Worm (Caenorhabditis elegans) whole organism, young adult: ENCODE results near the gene F44B9.8.

Experiments used
- B0035.1 ChIP-seq: sonication (generic microtip); optimal IDR thresholded peaks from 2 replicates; lab custom pipeline; 2016; ENCODE audit warnings: missing genetic modification characterization, mild to moderate bottlenecking, missing compliant biosample characterization, missing genotype, missing genetic modification reagents
- F10E7.11 ChIP-seq: sonication (generic microtip); optimal IDR thresholded peaks from 2 replicates; lab custom pipeline; 2017; ENCODE audit warnings: mild to moderate bottlenecking, missing genetic modification characterization, moderate library complexity, missing compliant biosample characterization
- F22D6.2 ChIP-seq: sonication (generic microtip); optimal IDR thresholded peaks from 2 replicates; lab custom pipeline; 2016; ENCODE audit warnings: mild to moderate bottlenecking, missing genetic modification characterization, missing compliant biosample characterization
- F33H1.4 ChIP-seq: fragments of 200-800 bp; sonication (Bioruptor generic); IDR thresholded peaks from 2 replicates; pipeline ENCODE4 v1.3.6; 2022; ENCODE audit warnings: missing genetic modification reagents, missing genetic modification characterization, missing compliant biosample characterization
- F37B4.10 ChIP-seq: fragments of 200-800 bp; sonication (Bioruptor generic); IDR thresholded peaks from 2 replicates; pipeline ENCODE4 v1.3.6; 2022; ENCODE audit warnings: missing genetic modification characterization, missing compliant biosample characterization
- F49E8.2 ChIP-seq: sonication (generic microtip); optimal IDR thresholded peaks from 3 replicates; lab custom pipeline; 2017; ENCODE audit warnings: missing genetic modification characterization, mild to moderate bottlenecking, missing compliant biosample characterization, antibody characterized with exemption, moderate library complexity; ENCODE audit not compliant: insufficient read depth
- F52B5.7 ChIP-seq: sonication (generic microtip); optimal IDR thresholded peaks from 2 replicates; lab custom pipeline; 2016; ENCODE audit warnings: mild to moderate bottlenecking, missing genetic modification characterization, missing compliant biosample characterization
- F55B11.4 ChIP-seq: sonication (generic microtip); optimal IDR thresholded peaks from 2 replicates; lab custom pipeline; 2016; ENCODE audit warnings: missing compliant biosample characterization, missing genetic modification characterization, borderline replicate concordance; ENCODE audit not compliant: insufficient read depth
- F57A8.1 ChIP-seq: fragments of 200-800 bp; sonication (Bioruptor generic); optimal IDR thresholded peaks from 2 replicates; lab custom pipeline; 2018; ENCODE audit warnings: mild to moderate bottlenecking, missing genetic modification characterization, moderate library complexity, missing compliant biosample characterization
- F57C9.4 ChIP-seq: sonication (generic microtip); optimal IDR thresholded peaks from 2 replicates; lab custom pipeline; 2017; ENCODE audit warnings: mild to moderate bottlenecking, missing genetic modification characterization, missing compliant biosample characterization
- T07F8.4 ChIP-seq: sonication (generic microtip); optimal IDR thresholded peaks from 2 replicates; lab custom pipeline; 2016; ENCODE audit warnings: mild to moderate bottlenecking, missing genetic modification characterization, moderate library complexity, missing compliant biosample characterization
- akir-1 ChIP-seq: fragments of 200-800 bp; sonication (Bioruptor generic); optimal IDR thresholded peaks from 2 replicates; lab custom pipeline; 2018; ENCODE audit warnings: mild to moderate bottlenecking, missing genetic modification characterization, moderate library complexity, missing compliant biosample characterization
- attf-5 ChIP-seq: fragments of 200-800 bp; sonication (Bioruptor generic); optimal IDR thresholded peaks from 2 replicates; lab custom pipeline; 2018; ENCODE audit warnings: mild to moderate bottlenecking, missing genetic modification characterization, missing compliant biosample characterization
- bed-2 ChIP-seq: fragments of 200-800 bp; sonication (Bioruptor generic); IDR thresholded peaks from 2 replicates; pipeline ENCODE4 v1.3.6; 2022; ENCODE audit warnings: missing genetic modification reagents, missing genetic modification characterization, missing compliant biosample characterization
- ccch-3 ChIP-seq: fragments of 200-800 bp; sonication (Bioruptor generic); optimal IDR thresholded peaks from 2 replicates; lab custom pipeline; 2018; ENCODE audit warnings: mild to moderate bottlenecking, missing genetic modification characterization, missing compliant biosample characterization
- cebp-1 ChIP-seq, 2 experiments: fragments of 200-800 bp in 1 of 2; sonication (Bioruptor generic) in 1 of 2; sonication (generic microtip) in 1 of 2; IDR thresholded peaks in 1 of 2; optimal IDR thresholded peaks in 1 of 2; 2 replicates each; pipeline versions ENCODE4 v1.3.6 to Lab custom; 2017 to 2022; ENCODE audit warnings: missing compliant biosample characterization in 2 of 2, missing genetic modification characterization in 2 of 2, mild to moderate bottlenecking in 1 of 2, missing genetic modification reagents in 1 of 2, moderate library complexity in 1 of 2
- ceh-100 ChIP-seq: fragments of 200-800 bp; sonication (Bioruptor generic); IDR thresholded peaks from 2 replicates; pipeline ENCODE4 v1.3.6; 2022; ENCODE audit warnings: missing genetic modification reagents, missing genetic modification characterization, missing compliant biosample characterization
- ceh-58 ChIP-seq: fragments of 200-800 bp; sonication (Bioruptor generic); IDR thresholded peaks from 2 replicates; pipeline ENCODE4 v1.3.6; 2022; ENCODE audit warnings: missing genetic modification characterization, missing compliant biosample characterization
- ceh-91 ChIP-seq: fragments of 200-800 bp; sonication (Bioruptor generic); IDR thresholded peaks from 2 replicates; pipeline ENCODE4 v1.3.6; 2022; ENCODE audit warnings: missing genetic modification reagents, missing genetic modification characterization, missing compliant biosample characterization
- dox-1 ChIP-seq: fragments of 200-800 bp; sonication (Bioruptor generic); IDR thresholded peaks from 2 replicates; pipeline ENCODE4 v1.3.6; 2022; ENCODE audit warnings: missing genetic modification reagents, missing genetic modification characterization, missing compliant biosample characterization
- dpff-1 ChIP-seq: sonication (generic microtip); optimal IDR thresholded peaks from 2 replicates; lab custom pipeline; 2017; ENCODE audit warnings: mild to moderate bottlenecking, missing genetic modification characterization, missing compliant biosample characterization
- ekl-4 ChIP-seq: fragments of 200-800 bp; sonication (Bioruptor generic); IDR thresholded peaks from 2 replicates; pipeline ENCODE4 v1.3.6; 2022; ENCODE audit warnings: missing genetic modification reagents, missing genetic modification characterization, missing compliant biosample characterization
- gei-17 ChIP-seq: fragments of 200-800 bp; sonication (Bioruptor generic); optimal IDR thresholded peaks from 2 replicates; lab custom pipeline; 2018; ENCODE audit warnings: mild to moderate bottlenecking, missing genetic modification characterization, missing compliant biosample characterization
- him-1 ChIP-seq: sonication (generic microtip); optimal IDR thresholded peaks from 2 replicates; lab custom pipeline; 2016; ENCODE audit warnings: missing genotype, missing genetic modification reagents, missing genetic modification characterization, missing compliant biosample characterization
- hlh-12 ChIP-seq: sonication (generic microtip); optimal IDR thresholded peaks from 2 replicates; lab custom pipeline; 2016; ENCODE audit warnings: missing genetic modification characterization, missing compliant biosample characterization
- hlh-26 ChIP-seq: fragments of 200-800 bp; sonication (Bioruptor generic); conservative IDR thresholded peaks from 2 replicates; pipeline ENCODE4 v1.3.6; 2022; ENCODE audit warnings: missing genetic modification reagents, missing genetic modification characterization, missing compliant biosample characterization
- hmg-20 ChIP-seq: fragments of 200-800 bp; sonication (Bioruptor generic); IDR thresholded peaks from 2 replicates; pipeline ENCODE4 v1.3.6; 2022; ENCODE audit warnings: missing genetic modification reagents, missing genetic modification characterization, missing compliant biosample characterization
- lin-35 ChIP-seq, 3 experiments: fragments of 150-350 bp in 2 of 3; sonication (generic microtip) in 1 of 3; optimal IDR thresholded peaks; 2 replicates each; lab custom pipeline; 2014 to 2018; ENCODE audit warnings: missing biosample characterization in 3 of 3, missing genetic modification characterization in 3 of 3, missing genetic modification reagents in 3 of 3
- lin-54 ChIP-seq: fragments of 200-800 bp; sonication (Bioruptor generic); optimal IDR thresholded peaks from 2 replicates; lab custom pipeline; 2018; ENCODE audit warnings: mild to moderate bottlenecking, missing genetic modification characterization, missing compliant biosample characterization
- madf-10 ChIP-seq: sonication (generic microtip); optimal IDR thresholded peaks from 2 replicates; lab custom pipeline; 2016; ENCODE audit warnings: mild to moderate bottlenecking, missing genetic modification characterization, missing compliant biosample characterization
- madf-8 ChIP-seq: fragments of 200-800 bp; sonication (Bioruptor generic); conservative IDR thresholded peaks from 2 replicates; pipeline ENCODE4 v1.3.6; 2022; ENCODE audit warnings: missing genetic modification reagents, missing genetic modification characterization, missing compliant biosample characterization
- mcd-1 ChIP-seq: fragments of 200-800 bp; sonication (Bioruptor generic); IDR thresholded peaks from 2 replicates; pipeline ENCODE4 v1.3.6; 2022; ENCODE audit warnings: missing genetic modification reagents, missing genetic modification characterization, missing compliant biosample characterization
- nfya-1 ChIP-seq: sonication (generic microtip); optimal IDR thresholded peaks from 2 replicates; lab custom pipeline; 2017; ENCODE audit warnings: antibody characterized with exemption, missing compliant biosample characterization, missing genetic modification characterization, borderline replicate concordance; ENCODE audit not compliant: insufficient read depth
- nhr-90 ChIP-seq: sonication (generic microtip); optimal IDR thresholded peaks from 2 replicates; lab custom pipeline; 2016; ENCODE audit warnings: missing genotype, mild to moderate bottlenecking, missing genetic modification characterization, missing compliant biosample characterization
- pbrm-1 ChIP-seq: fragments of 200-800 bp; sonication (Bioruptor generic); IDR thresholded peaks from 2 replicates; pipeline ENCODE4 v1.3.6; 2022; ENCODE audit warnings: missing genetic modification reagents, missing genetic modification characterization, missing compliant biosample characterization
- repo-1 ChIP-seq: sonication (generic microtip); optimal IDR thresholded peaks from 2 replicates; lab custom pipeline; 2017; ENCODE audit warnings: mild to moderate bottlenecking, missing genetic modification characterization, missing compliant biosample characterization
- sdz-38 ChIP-seq: sonication (generic microtip); optimal IDR thresholded peaks from 2 replicates; lab custom pipeline; 2016; ENCODE audit warnings: missing genotype, missing genetic modification characterization, missing compliant biosample characterization
- snpc-1.1 ChIP-seq: sonication (generic microtip); optimal IDR thresholded peaks from 2 replicates; lab custom pipeline; 2017; ENCODE audit warnings: missing genetic modification characterization, mild to moderate bottlenecking, missing compliant biosample characterization, antibody characterized with exemption, moderate library complexity, missing genotype, missing genetic modification reagents; ENCODE audit not compliant: insufficient read depth
- snpc-4 ChIP-seq, 5 experiments: fragments of 150-350 bp in 1 of 5; sonication (generic microtip) in 4 of 5; optimal IDR thresholded peaks; 2 replicates each; lab custom pipeline; 2014 to 2018; ENCODE audit warnings: missing genetic modification characterization in 5 of 5, missing biosample characterization in 3 of 5, antibody characterized with exemption in 2 of 5, mild to moderate bottlenecking in 2 of 5, missing compliant biosample characterization in 2 of 5, missing genotype in 2 of 5, moderate library complexity in 2 of 5, missing genetic modification reagents in 1 of 5
- somi-1 ChIP-seq: fragments of 200-800 bp; sonication (Bioruptor generic); optimal IDR thresholded peaks from 2 replicates; lab custom pipeline; 2018; ENCODE audit warnings: mild to moderate bottlenecking, missing genetic modification characterization, missing compliant biosample characterization
- sptf-2 ChIP-seq: fragments of 200-800 bp; sonication (Bioruptor generic); optimal IDR thresholded peaks from 2 replicates; lab custom pipeline; 2018; ENCODE audit warnings: mild to moderate bottlenecking, missing genetic modification characterization, missing compliant biosample characterization
- tbx-9 ChIP-seq: sonication (generic microtip); optimal IDR thresholded peaks from 2 replicates; lab custom pipeline; 2016; ENCODE audit warnings: borderline replicate concordance, missing genetic modification characterization, inconsistent platforms, missing compliant biosample characterization
- tlf-1 ChIP-seq: fragments of 200-800 bp; sonication (Bioruptor generic); optimal IDR thresholded peaks from 2 replicates; lab custom pipeline; 2018; ENCODE audit warnings: mild to moderate bottlenecking, missing genetic modification characterization, missing compliant biosample characterization
- xnd-1 ChIP-seq: sonication (generic microtip); optimal IDR thresholded peaks from 2 replicates; lab custom pipeline; 2016; ENCODE audit warnings: missing genotype, missing genetic modification reagents, missing genetic modification characterization, missing compliant biosample characterization
- zim-3 ChIP-seq: sonication (generic microtip); optimal IDR thresholded peaks from 2 replicates; lab custom pipeline; 2017; ENCODE audit warnings: mild to moderate bottlenecking, missing genetic modification characterization, moderate library complexity, missing compliant biosample characterization
- ztf-26 ChIP-seq: sonication (generic microtip); optimal IDR thresholded peaks from 2 replicates; lab custom pipeline; 2017; ENCODE audit warnings: missing genetic modification characterization, missing compliant biosample characterization
- ztf-28 ChIP-seq: fragments of 200-800 bp; sonication (Bioruptor generic); IDR thresholded peaks from 2 replicates; pipeline ENCODE4 v1.3.6; 2022; ENCODE audit warnings: missing genetic modification reagents, missing genetic modification characterization, missing compliant biosample characterization

F44B9.8 gene

DNA sequence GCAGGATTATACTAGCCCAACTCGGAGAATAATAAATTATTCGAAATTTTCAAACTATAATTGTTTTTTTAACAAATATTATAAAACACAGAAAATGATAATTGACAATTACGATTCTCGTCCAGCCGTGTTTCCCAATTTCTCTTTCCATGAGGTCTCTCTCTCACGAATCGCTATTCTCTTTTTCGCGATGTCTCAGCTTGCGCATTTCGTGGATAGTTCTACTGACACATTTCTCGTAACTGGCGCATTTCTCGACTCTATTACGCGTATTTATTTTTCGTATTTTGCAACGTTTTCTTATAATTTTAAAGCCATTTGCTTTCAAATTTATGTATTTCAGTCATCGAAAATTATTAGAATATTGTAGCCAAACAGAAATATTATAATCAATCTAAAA is 14.3 kb upstream of the F44B9.8 start (continued):
- peak; percentile 92 for TF ChIP-seq B0035.1 (tag; lab: Kevin White, UChicago)
- no peak for TF ChIP-seq nfya-1 (tag; lab: Kevin White, UChicago)
- peak; percentile 96 for TF ChIP-seq T07F8.4 (tag; lab: Kevin White, UChicago)
- TF ChIP-seq ztf-28 (GFP tag; lab: Robert Waterston, UW) = peak; percentile 100
- peak; percentile 88; the same call in 1 of the 2 replicates for TF ChIP-seq F37B4.10 (GFP tag; lab: Robert Waterston, UW)
- TF ChIP-seq cebp-1 (GFP tag; IDR thresholded peaks at IDR 0.05; lab: Robert Waterston, UW) = peak; percentile 96
- TF ChIP-seq cebp-1 (tag; optimal IDR thresholded peaks at IDR 0.05; lab: Kevin White, UChicago) = peak; percentile 96
- no peak for TF ChIP-seq hlh-26 (GFP tag; lab: Robert Waterston, UW)
- TF ChIP-seq dpff-1 (tag; lab: Kevin White, UChicago) = no peak
- TF ChIP-seq lin-54 (GFP tag; lab: Kevin White, UChicago) = peak; percentile 96
- TF ChIP-seq hmg-20 (GFP tag; lab: Robert Waterston, UW) = peak; percentile 81
- peak; percentile 97 for TF ChIP-seq F49E8.2 (tag; lab: Kevin White, UChicago)
- peak; percentile 85 for TF ChIP-seq F33H1.4 (GFP tag; lab: Robert Waterston, UW)
- peak; percentile 99 for TF ChIP-seq zim-3 (tag; lab: Kevin White, UChicago)
- peak; percentile 97 for TF ChIP-seq madf-10 (tag; lab: Kevin White, UChicago)
- peak in 2 of 3 experiments; percentile 69 to 97 for TF ChIP-seq lin-35 (GFP tag; optimal IDR thresholded peaks at IDR 0.05; lab: Kevin White, UChicago)
- peak; percentile 88 for TF ChIP-seq F22D6.2 (tag; lab: Kevin White, UChicago)
- TF ChIP-seq ztf-26 (tag; lab: Kevin White, UChicago) = peak; percentile 87
- no peak for TF ChIP-seq sdz-38
- TF ChIP-seq tlf-1 (GFP tag; lab: Kevin White, UChicago) = peak; percentile 93
- TF ChIP-seq F57C9.4 (tag; lab: Kevin White, UChicago) = peak; percentile 47
- peak; percentile 93 for TF ChIP-seq mcd-1 (GFP tag; lab: Robert Waterston, UW)
- no peak for TF ChIP-seq F55B11.4
- TF ChIP-seq pbrm-1 (GFP tag; lab: Robert Waterston, UW) = peak; percentile 98
- TF ChIP-seq snpc-1.1 (tag; lab: Kevin White, UChicago) = peak; percentile 78
- peak; percentile 38 for TF ChIP-seq F10E7.11 (tag; lab: Kevin White, UChicago)
- peak; percentile 93 for TF ChIP-seq ekl-4 (GFP tag; lab: Robert Waterston, UW)
- TF ChIP-seq F57A8.1 (GFP tag; lab: Kevin White, UChicago) = no peak
- TF ChIP-seq dox-1 (GFP tag; lab: Robert Waterston, UW) = peak; percentile 99
- peak; percentile 93 for TF ChIP-seq ceh-91 (GFP tag; lab: Robert Waterston, UW)
- no peak for TF ChIP-seq ceh-58 (GFP tag; lab: Robert Waterston, UW)
- peak; percentile 2 for TF ChIP-seq repo-1 (tag; lab: Kevin White, UChicago)
- peak; percentile 95 for TF ChIP-seq akir-1 (GFP tag; lab: Kevin White, UChicago)
- TF ChIP-seq hlh-12 (tag; lab: Kevin White, UChicago) = peak; percentile 24
- peak; percentile 76 for TF ChIP-seq madf-8 (GFP tag; lab: Robert Waterston, UW)
- peak; percentile 89 for TF ChIP-seq him-1 (tag; lab: Kevin White, UChicago)
- TF ChIP-seq attf-5 (GFP tag; lab: Kevin White, UChicago) = peak; percentile 100
- TF ChIP-seq ceh-100 (GFP tag; lab: Robert Waterston, UW) = peak; percentile 100
- peak; percentile 96 for TF ChIP-seq sptf-2 (GFP tag; lab: Kevin White, UChicago)
- TF ChIP-seq ccch-3 (GFP tag; lab: Kevin White, UChicago) = peak; percentile 100
- TF ChIP-seq snpc-4 (GFP tag; optimal IDR thresholded peaks at IDR 0.05; lab: Kevin White, UChicago) = peak; percentile 83
- peak; percentile 86 to 90 (median 89) for TF ChIP-seq snpc-4 (tag; optimal IDR thresholded peaks at IDR 0.05; lab: Kevin White, UChicago)
- TF ChIP-seq bed-2 = peak; percentile 99
- no peak for TF ChIP-seq xnd-1
- TF ChIP-seq gei-17 (GFP tag; lab: Kevin White, UChicago) = no peak
- TF ChIP-seq somi-1 (GFP tag; lab: Kevin White, UChicago) = peak; percentile 97
- no peak for TF ChIP-seq F52B5.7
- TF ChIP-seq tbx-9 = no peak
- TF ChIP-seq nhr-90 (tag; lab: Kevin White, UChicago) = peak; percentile 96
